Worm (Caenorhabditis elegans): Measurements from ENCODE around the gene srj-4.

- no peak for TF ChIP-seq F16B12.6 (tag; optimal IDR thresholded peaks at IDR 0.05)
- no peak for TF ChIP-seq unc-62 (GFP tag; optimal IDR thresholded peaks at IDR 0.05)
- TF ChIP-seq nhr-12 (tag; optimal IDR thresholded peaks at IDR 0.05), result no peak
- TF ChIP-seq lin-39 (tag; optimal IDR thresholded peaks at IDR 0.05), result no peak
- TF ChIP-seq elt-2 (tag; optimal IDR thresholded peaks at IDR 0.05), result no peak
- no peak for TF ChIP-seq mdl-1 (tag; optimal IDR thresholded peaks at IDR 0.05)
- TF ChIP-seq ztf-11 (tag; optimal IDR thresholded peaks at IDR 0.05), result no peak
- TF ChIP-seq pax-3 (tag; optimal IDR thresholded peaks at IDR 0.05), result no peak
- no peak for TF ChIP-seq mep-1 (tag; optimal IDR thresholded peaks at IDR 0.05)
- TF ChIP-seq fos-1 (tag; optimal IDR thresholded peaks at IDR 0.05), result no peak
Measured at ce11 chrV:12117567-12118053, 45.4 kb upstream of the srj-4 start, which contains the start of gene C13C4.8.

Data from whole organism, L1 larva.